Worm (Caenorhabditis elegans) whole organism, L4 larva: Measurements from ENCODE around the gene C32D5.4.

ENCODE experiments used
- D1046.2 ChIP-seq: fragments of 200-800 bp; sonication (Bioruptor generic); IDR thresholded peaks from 2 replicates; pipeline ENCODE4 v1.3.6; 2022; ENCODE audit warnings: missing genetic modification characterization, missing compliant biosample characterization
- F10B5.3 ChIP-seq: sonication (generic microtip); optimal IDR thresholded peaks from 2 replicates; lab custom pipeline; 2016; ENCODE audit warnings: mild to moderate bottlenecking, missing genetic modification characterization, missing compliant biosample characterization
- F44E2.7 ChIP-seq: fragments of 200-800 bp; sonication (Bioruptor generic); IDR thresholded peaks from 2 replicates; pipeline ENCODE4 v2.1.2; 2022; ENCODE audit warnings: missing genetic modification characterization, missing compliant biosample characterization
- F49E8.2 ChIP-seq: sonication (generic microtip); optimal IDR thresholded peaks from 2 replicates; lab custom pipeline; 2016; ENCODE audit warnings: missing compliant biosample characterization, mild to moderate bottlenecking, missing genetic modification characterization, borderline replicate concordance
- R02D3.7 ChIP-seq: fragments of 150-350 bp; sonication (generic microtip); optimal IDR thresholded peaks from 3 replicates; lab custom pipeline; 2014; ENCODE audit warnings: missing biosample characterization, missing genetic modification characterization
- T20F7.1 ChIP-seq: fragments of 200-800 bp; sonication (Bioruptor generic); optimal IDR thresholded peaks from 2 replicates; lab custom pipeline; 2018; ENCODE audit warnings: mild to moderate bottlenecking, missing genetic modification characterization, missing compliant biosample characterization
- T26A8.4 ChIP-seq: fragments of 200-800 bp; sonication (Bioruptor generic); IDR thresholded peaks from 2 replicates; pipeline ENCODE4 v1.3.6; 2022; ENCODE audit warnings: missing genetic modification characterization, missing compliant biosample characterization
- Y48G9A.11 ChIP-seq: fragments of 200-800 bp; sonication (Bioruptor generic); IDR thresholded peaks from 2 replicates; pipeline ENCODE4 v1.3.6; 2022; ENCODE audit warnings: missing genetic modification reagents, missing genetic modification characterization, missing compliant biosample characterization
- Y75B8A.6 ChIP-seq: fragments of 200-800 bp; sonication (Bioruptor generic); IDR thresholded peaks from 2 replicates; pipeline ENCODE4 v1.3.6; 2022; ENCODE audit warnings: missing genetic modification reagents, missing genetic modification characterization, missing compliant biosample characterization
- ZK337.2 ChIP-seq: fragments of 200-800 bp; sonication (Bioruptor generic); IDR thresholded peaks from 2 replicates; pipeline ENCODE4 v1.3.6; 2022; ENCODE audit warnings: missing genetic modification reagents, missing genetic modification characterization, missing compliant biosample characterization
- aly-2 ChIP-seq: sonication (generic microtip); optimal IDR thresholded peaks from 2 replicates; lab custom pipeline; 2018; ENCODE audit warnings: missing biosample characterization, missing genetic modification characterization
- ama-1 ChIP-seq: fragments of 150-350 bp; optimal IDR thresholded peaks from 2 replicates; lab custom pipeline; 2014; ENCODE audit warnings: inconsistent platforms, mixed read lengths
- ceh-20 ChIP-seq: fragments of 200-800 bp; sonication (Bioruptor generic); IDR thresholded peaks from 2 replicates; pipeline ENCODE4 v1.3.6; 2022; ENCODE audit warnings: missing genetic modification reagents, missing genetic modification characterization, missing compliant biosample characterization
- ceh-32 ChIP-seq: sonication (generic microtip); optimal IDR thresholded peaks from 2 replicates; lab custom pipeline; 2016; ENCODE audit warnings: mild to moderate bottlenecking, missing genetic modification characterization, missing compliant biosample characterization; ENCODE audit not compliant: poor library complexity
- ces-1 ChIP-seq: fragments of 150-350 bp; sonication (generic microtip); optimal IDR thresholded peaks from 4 replicates; lab custom pipeline; 2014; ENCODE audit warnings: missing biosample characterization, missing genetic modification reagents, missing genetic modification characterization
- daf-16 ChIP-seq, 3 experiments: sonication (generic microtip); optimal IDR thresholded peaks; 2 replicates each; lab custom pipeline; 2016 to 2017; ENCODE audit warnings: missing genetic modification characterization in 3 of 3, missing genetic modification reagents in 3 of 3, mild to moderate bottlenecking in 2 of 3, missing compliant biosample characterization in 2 of 3, missing biosample characterization in 1 of 3, moderate library complexity in 1 of 3
- dmd-6 ChIP-seq: fragments of 200-800 bp; sonication (Bioruptor generic); IDR thresholded peaks from 2 replicates; pipeline ENCODE4 v1.3.6; 2022; ENCODE audit warnings: missing genetic modification reagents, missing genetic modification characterization, missing compliant biosample characterization
- duxl-1 ChIP-seq: sonication (generic microtip); optimal IDR thresholded peaks from 2 replicates; lab custom pipeline; 2016; ENCODE audit warnings: mild to moderate bottlenecking, missing genetic modification characterization, moderate library complexity, missing compliant biosample characterization; ENCODE audit not compliant: poor library complexity
- egl-43 ChIP-seq: fragments of 200-800 bp; sonication (Bioruptor generic); IDR thresholded peaks from 2 replicates; pipeline ENCODE4 v1.3.6; 2022; ENCODE audit warnings: missing genetic modification reagents, missing genetic modification characterization, missing compliant biosample characterization
- fos-1 ChIP-seq: fragments of 150-350 bp; optimal IDR thresholded peaks from 2 replicates; lab custom pipeline; 2014; ENCODE audit warnings: missing biosample characterization, missing genetic modification characterization
- gei-8 ChIP-seq: fragments of 200-800 bp; sonication (Bioruptor generic); optimal IDR thresholded peaks from 2 replicates; lab custom pipeline; 2018; ENCODE audit warnings: mild to moderate bottlenecking, missing genetic modification characterization, missing compliant biosample characterization
- jun-1 ChIP-seq: fragments of 150-350 bp; optimal IDR thresholded peaks from 2 replicates; lab custom pipeline; 2014; ENCODE audit warnings: missing biosample characterization, missing genetic modification reagents, missing genetic modification characterization
- lin-15B ChIP-seq: fragments of 150-350 bp; sonication (generic microtip); optimal IDR thresholded peaks from 3 replicates; lab custom pipeline; 2014; ENCODE audit warnings: missing biosample characterization, missing genetic modification characterization
- lin-29 ChIP-seq: fragments of 200-800 bp; sonication (Bioruptor generic); IDR thresholded peaks from 2 replicates; pipeline ENCODE4 v1.3.6; 2022; ENCODE audit warnings: missing genetic modification reagents, missing genetic modification characterization, missing compliant biosample characterization
- lsy-2 ChIP-seq, 2 experiments: fragments of 150-350 bp in 1 of 2; sonication (generic microtip) in 1 of 2; optimal IDR thresholded peaks; 2 replicates each; lab custom pipeline; 2014 to 2017; ENCODE audit warnings: missing biosample characterization in 2 of 2, missing genetic modification characterization in 2 of 2
- madf-5 ChIP-seq, 2 experiments: fragments of 200-800 bp; sonication (Bioruptor generic); IDR thresholded peaks; 2 replicates each; pipeline ENCODE4 v1.3.6; 2022; ENCODE audit warnings: missing compliant biosample characterization in 2 of 2, missing genetic modification characterization in 2 of 2
- madf-9 ChIP-seq: fragments of 200-800 bp; sonication (Bioruptor generic); conservative IDR thresholded peaks from 2 replicates; pipeline ENCODE4 v1.3.6; 2022; ENCODE audit warnings: missing genetic modification reagents, missing genetic modification characterization, missing compliant biosample characterization
- mdl-1 ChIP-seq, 2 experiments: fragments of 150-350 bp in 1 of 2; sonication (generic microtip) in 1 of 2; optimal IDR thresholded peaks; 2 replicates each; lab custom pipeline; 2014 to 2017; ENCODE audit warnings: missing biosample characterization in 2 of 2, missing genetic modification characterization in 2 of 2
- mep-1 ChIP-seq: fragments of 150-350 bp; sonication (generic microtip); optimal IDR thresholded peaks from 3 replicates; lab custom pipeline; 2014; ENCODE audit warnings: missing biosample characterization, missing genetic modification characterization
- mxl-2 ChIP-seq: fragments of 200-800 bp; sonication (Bioruptor generic); conservative IDR thresholded peaks from 2 replicates; pipeline ENCODE4 v1.3.6; 2022; ENCODE audit warnings: missing genetic modification reagents, missing genetic modification characterization, missing compliant biosample characterization
- nhr-41 ChIP-seq: fragments of 200-800 bp; sonication (Bioruptor generic); IDR thresholded peaks from 2 replicates; pipeline ENCODE4 v1.3.6; 2022; ENCODE audit warnings: missing genetic modification reagents, missing genetic modification characterization, missing compliant biosample characterization
- nhr-42 ChIP-seq: fragments of 200-800 bp; sonication (Bioruptor generic); IDR thresholded peaks from 2 replicates; pipeline ENCODE4 v1.3.6; 2022; ENCODE audit warnings: missing genetic modification characterization, missing compliant biosample characterization
- nhr-6 ChIP-seq: fragments of 150-350 bp; optimal IDR thresholded peaks from 2 replicates; lab custom pipeline; 2014; ENCODE audit warnings: missing biosample characterization, missing genetic modification characterization
- nhr-76 ChIP-seq: fragments of 150-350 bp; optimal IDR thresholded peaks from 2 replicates; lab custom pipeline; 2014; ENCODE audit warnings: missing biosample characterization, missing genetic modification characterization
- pqm-1 ChIP-seq: sonication (generic microtip); optimal IDR thresholded peaks from 2 replicates; lab custom pipeline; 2017; ENCODE audit warnings: missing biosample characterization, missing genetic modification characterization
- saeg-2 ChIP-seq: fragments of 200-800 bp; sonication (Bioruptor generic); IDR thresholded peaks from 2 replicates; pipeline ENCODE4 v1.3.6; 2022; ENCODE audit warnings: missing genetic modification reagents, missing genetic modification characterization, missing compliant biosample characterization
- set-16 ChIP-seq: fragments of 200-800 bp; sonication (Bioruptor generic); IDR thresholded peaks from 2 replicates; pipeline ENCODE4 v1.3.6; 2022; ENCODE audit warnings: missing genetic modification reagents, missing genetic modification characterization, missing compliant biosample characterization
- snpc-1.2 ChIP-seq: fragments of 200-800 bp; sonication (Bioruptor generic); IDR thresholded peaks from 2 replicates; pipeline ENCODE4 v1.3.6; 2022; ENCODE audit warnings: missing genetic modification reagents, missing genetic modification characterization, missing compliant biosample characterization
- snpc-4 ChIP-seq: fragments of 150-350 bp; optimal IDR thresholded peaks from 2 replicates; lab custom pipeline; 2014; ENCODE audit warnings: missing biosample characterization, missing genetic modification characterization
- unc-39 ChIP-seq: sonication (generic microtip); optimal IDR thresholded peaks from 2 replicates; lab custom pipeline; 2017; ENCODE audit warnings: missing biosample characterization, missing genetic modification characterization
- unc-62 ChIP-seq, 3 experiments: fragments of 150-350 bp in 1 of 3; sonication (generic microtip); optimal IDR thresholded peaks in 2 of 3; peaks in 1 of 3; 1 replicate in 1 of 3; 2 replicates in 2 of 3; lab custom pipeline; 2014 to 2017; ENCODE audit warnings: missing biosample characterization in 3 of 3, missing genetic modification characterization in 3 of 3, missing genetic modification reagents in 3 of 3, missing genotype in 1 of 3
- zfp-2 ChIP-seq: sonication (generic microtip); optimal IDR thresholded peaks from 2 replicates; lab custom pipeline; 2016; ENCODE audit warnings: mild to moderate bottlenecking, missing genetic modification characterization, missing compliant biosample characterization
- zfp-3 ChIP-seq: fragments of 200-800 bp; sonication (Bioruptor generic); conservative IDR thresholded peaks from 2 replicates; pipeline ENCODE4 v1.3.6; 2022; ENCODE audit warnings: missing genetic modification reagents, missing genetic modification characterization, missing compliant biosample characterization
- zip-2 ChIP-seq: fragments of 150-350 bp; optimal IDR thresholded peaks from 2 replicates; lab custom pipeline; 2014; ENCODE audit warnings: missing biosample characterization, missing genetic modification characterization
- ztf-7 ChIP-seq: fragments of 150-350 bp; optimal IDR thresholded peaks from 2 replicates; lab custom pipeline; 2014; ENCODE audit warnings: missing biosample characterization, missing genetic modification characterization

The C32D5.4 gene

ce11 chrII:6322979-6323378 lies at the start of gene C32D5.4:
TSS of gene C32D5.4 (minus strand) at chrII:6323079.
- TF ChIP-seq daf-16 (GFP tag; optimal IDR thresholded peaks at IDR 0.05; lab: Kevin White, UChicago) = no peak
- TF ChIP-seq daf-16 (tag; optimal IDR thresholded peaks at IDR 0.05; lab: Kevin White, UChicago) = no peak
- TF ChIP-seq set-16 (GFP tag; lab: Robert Waterston, UW) = no peak
- TF ChIP-seq unc-39 = no peak
- no peak for TF ChIP-seq ama-1 (lab: Kevin White, UChicago)
- no peak for TF ChIP-seq nhr-41 (GFP tag; lab: Robert Waterston, UW)
- no peak for TF ChIP-seq gei-8 (GFP tag; lab: Kevin White, UChicago)
- TF ChIP-seq ceh-32 (tag; lab: Kevin White, UChicago) = no peak
- TF ChIP-seq snpc-1.2 (GFP tag; lab: Robert Waterston, UW) = no peak
- no peak for TF ChIP-seq zfp-2
- no peak for TF ChIP-seq saeg-2 (GFP tag; lab: Robert Waterston, UW)
- no peak for TF ChIP-seq lsy-2 (tag; optimal IDR thresholded peaks at IDR 0.05; lab: Kevin White, UChicago)
- no peak for TF ChIP-seq madf-9 (GFP tag; lab: Robert Waterston, UW)
- no peak for TF ChIP-seq zip-2 (tag; lab: Kevin White, UChicago)
- no peak for TF ChIP-seq T20F7.1
- TF ChIP-seq, all 104 proteins: peak for 0

ce11 chrII:6371003-6371402 lies 48.1 kb upstream of the C32D5.4 start, which contains the start of gene lin-23:
TSS of gene lin-23 (plus strand) at chrII:6371303.
- TF ChIP-seq unc-62 (GFP tag; optimal IDR thresholded peaks at IDR 0.05 in 1 of 2; lab: Kevin White, UChicago) (peak in 1 of 2 experiments; percentile 70), unc-62 (tag; optimal IDR thresholded peaks at IDR 0.05; lab: Kevin White, UChicago) (no peak), F49E8.2 (tag; lab: Kevin White, UChicago) (no peak)

ce11 chrII:6370110-6370509 lies 47.2 kb upstream of the C32D5.4 start:
- no peak for TF ChIP-seq unc-39
- no peak for TF ChIP-seq zip-2 (tag; lab: Kevin White, UChicago)
- no peak for TF ChIP-seq F10B5.3 (tag; lab: Kevin White, UChicago)
- TF ChIP-seq ama-1 (lab: Kevin White, UChicago) = no peak
- TF ChIP-seq madf-5 (GFP tag; IDR thresholded peaks at IDR 0.05; lab: Robert Waterston, UW) = no peak
- TF ChIP-seq mdl-1 (tag; optimal IDR thresholded peaks at IDR 0.05; lab: Kevin White, UChicago) = peak; percentile 90 to 95
- no peak for TF ChIP-seq mxl-2 (GFP tag; lab: Robert Waterston, UW)
- peak; percentile 24 for TF ChIP-seq pqm-1
- peak; percentile 44 for TF ChIP-seq T20F7.1
- TF ChIP-seq lsy-2 (tag; optimal IDR thresholded peaks at IDR 0.05; lab: Kevin White, UChicago) = peak; percentile 69 to 88
- TF ChIP-seq nhr-6 (tag; lab: Kevin White, UChicago) = peak; percentile 84
- TF ChIP-seq fos-1 (tag; lab: Kevin White, UChicago) = no peak
- TF ChIP-seq lin-29 (GFP tag; lab: Robert Waterston, UW) = no peak
- peak; percentile 36 for TF ChIP-seq ztf-7 (tag; lab: Kevin White, UChicago)
- peak; percentile 80 for TF ChIP-seq dmd-6
- TF ChIP-seq nhr-42 (GFP tag; lab: Robert Waterston, UW) = no peak
- no peak for TF ChIP-seq Y48G9A.11 (GFP tag; lab: Robert Waterston, UW)
- no peak for TF ChIP-seq duxl-1 (tag; lab: Kevin White, UChicago)
- TF ChIP-seq D1046.2 (GFP tag; lab: Robert Waterston, UW) = 0 out of 2 replicates have a peak, but pooled peaks have one; percentile 38
- TF ChIP-seq mep-1 (tag; lab: Kevin White, UChicago) = peak; percentile 83
- no peak for TF ChIP-seq zfp-3 (GFP tag; lab: Robert Waterston, UW)
- TF ChIP-seq nhr-76 = no peak
- TF ChIP-seq ceh-20 = 0 out of 2 replicates have a peak, but pooled peaks have one; percentile 27
- peak; percentile 80 for TF ChIP-seq T26A8.4 (GFP tag; lab: Robert Waterston, UW)
- no peak for TF ChIP-seq F44E2.7
- TF ChIP-seq zfp-2 = no peak
- no peak for TF ChIP-seq ceh-32 (tag; lab: Kevin White, UChicago)
- TF ChIP-seq lin-15B (tag; lab: Kevin White, UChicago) = peak; percentile 27
- TF ChIP-seq ZK337.2 = no peak
- TF ChIP-seq snpc-4 (tag; lab: Kevin White, UChicago) = no peak
- TF ChIP-seq egl-43 (GFP tag; lab: Robert Waterston, UW) = 0 out of 2 replicates have a peak, but pooled peaks have one; percentile 52
- peak; percentile 47 for TF ChIP-seq ces-1 (GFP tag; lab: Kevin White, UChicago)
- TF ChIP-seq aly-2 (tag; lab: Kevin White, UChicago) = no peak
- TF ChIP-seq jun-1 (tag; lab: Kevin White, UChicago) = no peak
- TF ChIP-seq Y75B8A.6 = no peak
- no peak for TF ChIP-seq R02D3.7 (tag; lab: Kevin White, UChicago)
- no peak for TF ChIP-seq daf-16 (GFP tag; optimal IDR thresholded peaks at IDR 0.05; lab: Kevin White, UChicago)
- peak; percentile 37 for TF ChIP-seq daf-16 (tag; optimal IDR thresholded peaks at IDR 0.05; lab: Kevin White, UChicago)
